Fruit fly (Drosophila melanogaster): ENCODE data around the gene CG9117.

- TF ChIP-seq CG9705 (GFP tag; optimal IDR thresholded peaks at IDR 0.05) (no peak), Hr78 (GFP tag; optimal IDR thresholded peaks at IDR 0.05) (no peak), woc (GFP tag; optimal IDR thresholded peaks at IDR 0.05) (no peak), Abd-B (GFP tag; optimal IDR thresholded peaks at IDR 0.05) (no peak), sv (GFP tag; optimal IDR thresholded peaks at IDR 0.05) (no peak), Hr83 (GFP tag; optimal IDR thresholded peaks at IDR 0.05; ENCODE audit: poor library complexity, severe bottlenecking) (no peak), dl (GFP tag; optimal IDR thresholded peaks at IDR 0.05; ENCODE audit: insufficient read depth in 1 of 2, partially characterized antibody in 2 of 2) (no peak), br (GFP tag; optimal IDR thresholded peaks at IDR 0.05) (no peak), fru (GFP tag; optimal IDR thresholded peaks at IDR 0.05) (no peak), OdsH (GFP tag; optimal IDR thresholded peaks at IDR 0.05) (no peak)
These were observed 36.2 kb upstream of the CG9117 start for dm6 chr2L:6073894-6074293.
